Fruit fly (Drosophila melanogaster) whole organism, embryonic: Measurements from ENCODE around the gene CG46318.

ENCODE experiments used
- Atf6 ChIP-seq: fragments of 200-800 bp; sonication (Bioruptor generic); IDR thresholded peaks from 2 replicates; pipeline ENCODE4 v1.3.6; 2022; ENCODE audit warnings: missing biosample characterization, missing genetic modification characterization
- B-H2 ChIP-seq: fragments of 200-800 bp; sonication (Bioruptor generic); optimal IDR thresholded peaks from 2 replicates; lab custom pipeline; 2018; ENCODE audit warnings: missing biosample characterization, mild to moderate bottlenecking, missing genetic modification characterization
- Bgb ChIP-seq: fragments of 200-800 bp; sonication (Bioruptor generic); IDR thresholded peaks from 2 replicates; pipeline ENCODE4 v1.3.6; 2022; ENCODE audit warnings: missing biosample characterization, missing genetic modification characterization; ENCODE audit not compliant: partially characterized antibody
- CG10209 ChIP-seq: fragments of 200-800 bp; sonication (Bioruptor generic); optimal IDR thresholded peaks from 3 replicates; lab custom pipeline; 2017; ENCODE audit warnings: missing biosample characterization, mild to moderate bottlenecking, missing genetic modification characterization, missing genetic modification reagents
- CG11247 ChIP-seq: fragments of 200-800 bp; sonication (Bioruptor generic); IDR thresholded peaks from 2 replicates; pipeline ENCODE4 v1.3.6; 2022; ENCODE audit warnings: missing biosample characterization, missing genetic modification characterization
- CG11695 ChIP-seq: fragments of 200-800 bp; sonication (Bioruptor generic); IDR thresholded peaks from 3 replicates; pipeline ENCODE4 v1.3.6; 2022; ENCODE audit warnings: missing biosample characterization, missing genetic modification characterization
- CG12391 ChIP-seq: fragments of 200-800 bp; sonication (Bioruptor generic); optimal IDR thresholded peaks from 3 replicates; lab custom pipeline; 2018; ENCODE audit warnings: missing biosample characterization, mild to moderate bottlenecking, missing genetic modification characterization, moderate library complexity
- CG13624 ChIP-seq: fragments of 200-800 bp; sonication (Bioruptor generic); optimal IDR thresholded peaks from 2 replicates; lab custom pipeline; 2016; ENCODE audit warnings: missing biosample characterization, missing genetic modification characterization
- CG17359 ChIP-seq: fragments of 200-800 bp; sonication (Bioruptor generic); optimal IDR thresholded peaks from 3 replicates; lab custom pipeline; 2018; ENCODE audit warnings: missing biosample characterization, mild to moderate bottlenecking, missing genetic modification characterization, moderate library complexity
- CG30403 ChIP-seq: fragments of 200-800 bp; sonication (Bioruptor generic); optimal IDR thresholded peaks from 3 replicates; lab custom pipeline; 2016; ENCODE audit warnings: missing biosample characterization, missing genetic modification characterization
- CG31365 ChIP-seq: fragments of 200-800 bp; sonication (Bioruptor generic); optimal IDR thresholded peaks from 2 replicates; lab custom pipeline; 2018; ENCODE audit warnings: missing biosample characterization, mild to moderate bottlenecking, missing genetic modification characterization
- CG34376 ChIP-seq: fragments of 200-800 bp; sonication (Bioruptor generic); optimal IDR thresholded peaks from 2 replicates; lab custom pipeline; 2018; ENCODE audit warnings: missing biosample characterization, mild to moderate bottlenecking, missing genetic modification characterization
- CG8089 ChIP-seq: fragments of 200-800 bp; sonication (Bioruptor generic); optimal IDR thresholded peaks from 3 replicates; lab custom pipeline; 2016; ENCODE audit warnings: missing biosample characterization, missing genetic modification characterization
- CG8281 ChIP-seq: fragments of 200-800 bp; sonication (Bioruptor generic); optimal IDR thresholded peaks from 2 replicates; lab custom pipeline; 2018; ENCODE audit warnings: missing biosample characterization, mild to moderate bottlenecking, missing genetic modification characterization, moderate library complexity
- Eip74EF ChIP-seq, 2 experiments: fragments of 200-800 bp in 1 of 2; fragments of >200 bp in 1 of 2; sonication (Bioruptor generic) in 1 of 2; optimal IDR thresholded peaks; 2 replicates each; lab custom pipeline; 2017 to 2019; ENCODE audit warnings: missing biosample characterization in 2 of 2, missing genetic modification characterization in 2 of 2, mild to moderate bottlenecking in 1 of 2, moderate library complexity in 1 of 2
- Fer3 ChIP-seq: fragments of 200-800 bp; sonication (Bioruptor generic); optimal IDR thresholded peaks from 2 replicates; lab custom pipeline; 2018; ENCODE audit warnings: missing biosample characterization, mild to moderate bottlenecking, missing genetic modification characterization, moderate library complexity
- GATAe ChIP-seq: fragments of 200-800 bp; sonication (Bioruptor generic); conservative IDR thresholded peaks from 2 replicates; pipeline ENCODE4 v1.3.6; 2022; ENCODE audit warnings: missing biosample characterization, missing genetic modification characterization
- HHEX ChIP-seq: fragments of 200-800 bp; sonication (Bioruptor generic); optimal IDR thresholded peaks from 3 replicates; lab custom pipeline; 2017; ENCODE audit warnings: missing biosample characterization, mild to moderate bottlenecking, missing genetic modification characterization, missing genetic modification reagents
- Hmr ChIP-seq: fragments of 200-800 bp; sonication (Bioruptor generic); optimal IDR thresholded peaks from 3 replicates; lab custom pipeline; 2017; ENCODE audit warnings: mild to moderate bottlenecking, missing biosample characterization, missing genetic modification reagents, missing genetic modification characterization
- Hr3 ChIP-seq: fragments of 200-800 bp; sonication (Bioruptor generic); optimal IDR thresholded peaks from 3 replicates; lab custom pipeline; 2016; ENCODE audit warnings: missing biosample characterization, missing genetic modification characterization
- Hr78 ChIP-seq, 2 experiments: fragments of 200-800 bp in 1 of 2; fragments of >200 bp in 1 of 2; sonication (Bioruptor generic) in 1 of 2; optimal IDR thresholded peaks; 2 replicates each; lab custom pipeline; 2017 to 2019; ENCODE audit warnings: missing biosample characterization in 2 of 2, missing genetic modification characterization in 2 of 2, mild to moderate bottlenecking in 1 of 2, moderate library complexity in 1 of 2
- Jarid2 ChIP-seq: fragments of 200-800 bp; sonication (Bioruptor generic); optimal IDR thresholded peaks from 3 replicates; lab custom pipeline; 2017; ENCODE audit warnings: mild to moderate bottlenecking, missing biosample characterization, missing genetic modification reagents, missing genetic modification characterization
- Med ChIP-seq: fragments of 200-800 bp; sonication (Bioruptor generic); peaks from one replicate; lab custom pipeline; 2016; ENCODE audit warnings: missing biosample characterization, missing genetic modification characterization, mild to moderate bottlenecking, inconsistent platforms, moderate library complexity
- NfI ChIP-seq: fragments of 200-800 bp; sonication (Bioruptor generic); optimal IDR thresholded peaks from 3 replicates; lab custom pipeline; 2018; ENCODE audit warnings: missing biosample characterization, mild to moderate bottlenecking, missing genetic modification characterization, moderate library complexity
- Oli ChIP-seq: fragments of 200-800 bp; sonication (Bioruptor generic); optimal IDR thresholded peaks from 2 replicates; lab custom pipeline; 2018; ENCODE audit warnings: missing biosample characterization, mild to moderate bottlenecking, missing genetic modification characterization, moderate library complexity
- Vsx1 ChIP-seq: fragments of 200-800 bp; sonication (Bioruptor generic); optimal IDR thresholded peaks from 2 replicates; lab custom pipeline; 2017; ENCODE audit warnings: missing biosample characterization, mild to moderate bottlenecking, missing genetic modification characterization, missing genetic modification reagents
- corto ChIP-seq: fragments of 200-800 bp; sonication (Bioruptor generic); optimal IDR thresholded peaks from 2 replicates; lab custom pipeline; 2016; ENCODE audit warnings: missing biosample characterization, mild to moderate bottlenecking, missing genetic modification characterization, moderate library complexity
- crc ChIP-seq: fragments of 200-800 bp; sonication (Bioruptor generic); optimal IDR thresholded peaks from 2 replicates; lab custom pipeline; 2016; ENCODE audit warnings: missing biosample characterization, missing genetic modification characterization
- cwo ChIP-seq: fragments of 200-800 bp; sonication (Bioruptor generic); optimal IDR thresholded peaks from 3 replicates; lab custom pipeline; 2017; ENCODE audit warnings: missing biosample characterization, missing genetic modification characterization, mild to moderate bottlenecking, moderate library complexity, missing genetic modification reagents
- exex ChIP-seq: fragments of 200-800 bp; sonication (Bioruptor generic); optimal IDR thresholded peaks from 4 replicates; lab custom pipeline; 2018; ENCODE audit warnings: missing biosample characterization, mild to moderate bottlenecking, missing genetic modification characterization, moderate library complexity
- fd96Cb ChIP-seq: fragments of 200-800 bp; sonication (Bioruptor generic); optimal IDR thresholded peaks from 2 replicates; lab custom pipeline; 2018; ENCODE audit warnings: missing biosample characterization, mild to moderate bottlenecking, missing genetic modification characterization, moderate library complexity
- grau ChIP-seq: fragments of 200-800 bp; optimal IDR thresholded peaks from 3 replicates; lab custom pipeline; 2019; ENCODE audit warnings: missing biosample characterization, mild to moderate bottlenecking, missing genetic modification characterization, moderate library complexity
- grn ChIP-seq: fragments of 200-800 bp; sonication (Bioruptor generic); optimal IDR thresholded peaks from 3 replicates; lab custom pipeline; 2017; ENCODE audit warnings: missing biosample characterization, missing genetic modification characterization
- lab ChIP-seq: fragments of 200-800 bp; sonication (Bioruptor generic); optimal IDR thresholded peaks from 3 replicates; lab custom pipeline; 2017; ENCODE audit warnings: missing biosample characterization, missing genetic modification characterization, mild to moderate bottlenecking, moderate library complexity, missing genetic modification reagents
- mirr ChIP-seq: fragments of 200-800 bp; sonication (Bioruptor generic); optimal IDR thresholded peaks from 3 replicates; lab custom pipeline; 2018; ENCODE audit warnings: missing biosample characterization, mild to moderate bottlenecking, missing genetic modification characterization
- pan ChIP-seq, 4 experiments: fragments of >200 bp in 3 of 4; fragments of 200-800 bp in 1 of 4; sonication (Bioruptor generic) in 1 of 4; optimal IDR thresholded peaks in 3 of 4; IDR thresholded peaks in 1 of 4; 2 replicates each; pipeline versions ENCODE4 v1.3.6 to Lab custom; 2017 to 2022; ENCODE audit warnings: missing biosample characterization in 2 of 4, missing genetic modification characterization in 2 of 4, mixed read lengths in 1 of 4
- pita ChIP-seq: fragments of 200-800 bp; sonication (Bioruptor generic); optimal IDR thresholded peaks from 2 replicates; lab custom pipeline; 2017; ENCODE audit warnings: missing biosample characterization, mild to moderate bottlenecking, missing genetic modification characterization
- pum ChIP-seq: fragments of 200-800 bp; sonication (Bioruptor generic); optimal IDR thresholded peaks from 2 replicates; lab custom pipeline; 2016; ENCODE audit warnings: missing biosample characterization, missing genetic modification characterization
- pzg ChIP-seq: fragments of 200-800 bp; sonication (Bioruptor generic); optimal IDR thresholded peaks from 3 replicates; lab custom pipeline; 2018; ENCODE audit warnings: missing biosample characterization, mild to moderate bottlenecking, missing genetic modification characterization, moderate library complexity
- repo ChIP-seq: fragments of 200-800 bp; sonication (Bioruptor generic); optimal IDR thresholded peaks from 2 replicates; lab custom pipeline; 2016; ENCODE audit warnings: missing biosample characterization, missing genetic modification characterization
- salm ChIP-seq: fragments of 200-800 bp; sonication (Bioruptor generic); optimal IDR thresholded peaks from 2 replicates; lab custom pipeline; 2018; ENCODE audit warnings: missing biosample characterization, mild to moderate bottlenecking, missing genetic modification characterization
- sd ChIP-seq: fragments of 200-800 bp; sonication (Bioruptor generic); optimal IDR thresholded peaks from 3 replicates; lab custom pipeline; 2018; ENCODE audit warnings: missing biosample characterization, mild to moderate bottlenecking, missing genetic modification characterization, moderate library complexity
- slp2 ChIP-seq: fragments of 200-800 bp; sonication (Bioruptor generic); optimal IDR thresholded peaks from 2 replicates; lab custom pipeline; 2016; ENCODE audit warnings: missing biosample characterization, missing genetic modification characterization
- ssp ChIP-seq: fragments of 200-800 bp; sonication (Bioruptor generic); IDR thresholded peaks from 2 replicates; pipeline ENCODE4 v1.3.6; 2022; ENCODE audit warnings: missing biosample characterization, missing genetic modification characterization
- stwl ChIP-seq: fragments of 200-800 bp; sonication (Bioruptor generic); optimal IDR thresholded peaks from 3 replicates; lab custom pipeline; 2018; ENCODE audit warnings: missing biosample characterization, mild to moderate bottlenecking, missing genetic modification characterization, moderate library complexity
- tap ChIP-seq: fragments of 200-800 bp; optimal IDR thresholded peaks from 3 replicates; lab custom pipeline; 2019; ENCODE audit warnings: missing biosample characterization, mild to moderate bottlenecking, missing genetic modification characterization, moderate library complexity
- z ChIP-seq: fragments of 200-800 bp; sonication (Bioruptor generic); IDR thresholded peaks from 3 replicates; pipeline ENCODE4 v1.3.6; 2022; ENCODE audit warnings: missing biosample characterization, missing genetic modification characterization

The CG46318 gene

DNA sequence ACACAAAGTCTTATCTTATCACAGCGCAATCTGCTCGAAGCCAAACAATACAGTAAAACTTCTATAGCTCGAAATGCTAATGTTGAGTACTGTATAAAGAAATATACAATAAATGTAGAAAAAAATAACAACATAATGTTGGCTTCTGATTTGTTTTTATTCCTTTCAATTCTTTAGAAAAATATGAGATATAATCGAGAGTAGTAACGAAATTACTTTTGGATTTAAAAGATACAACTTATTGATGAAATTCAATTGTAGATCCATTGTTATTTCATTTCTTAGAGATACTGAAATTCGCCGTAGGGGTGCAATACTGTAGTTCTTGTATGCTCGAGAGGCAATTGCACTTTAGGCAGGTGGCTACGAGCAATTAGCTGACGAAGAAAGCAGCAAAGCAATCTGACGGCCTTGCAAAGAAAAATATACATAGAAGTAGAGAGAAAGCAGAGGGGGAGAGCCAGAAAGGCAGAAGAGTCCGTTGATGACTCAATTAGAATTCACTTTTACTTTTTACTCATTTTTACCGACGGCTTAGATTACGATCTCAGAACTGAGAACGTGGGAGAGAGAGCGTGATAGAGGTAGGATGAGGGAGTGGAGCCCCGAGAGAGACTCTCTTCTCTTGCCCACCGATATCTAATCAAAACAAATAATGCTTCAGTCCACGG, 9.8 kb upstream of the CG46318 start (continued):
- TF ChIP-seq Eip74EF (GFP tag; optimal IDR thresholded peaks at IDR 0.05; lab: Kevin White, UChicago) (peak in 1 of 2 experiments; percentile 84), Hmr (GFP tag; lab: Kevin White, UChicago) (peak; percentile 59), fd96Cb (peak; percentile 54), CG17359 (tag; lab: Kevin White, UChicago) (peak; percentile 49), salm (tag; lab: Kevin White, UChicago) (peak; percentile 51), Hr3 (peak; percentile 36), CG10209 (GFP tag; lab: Kevin White, UChicago) (peak; percentile 2), tap (peak; percentile 53), slp2 (GFP tag; lab: Kevin White, UChicago) (peak; percentile 27), Bgb (no peak), CG12391 (tag; lab: Kevin White, UChicago) (peak; percentile 67), ssp (GFP tag; lab: Robert Waterston, UW) (peak; percentile 24; the same call in 1 of the 2 replicates), pan (optimal IDR thresholded peaks at IDR 0.05; lab: Kevin White, UChicago) (no peak), pan (GFP tag; optimal IDR thresholded peaks at IDR 0.05 in 1 of 2, IDR thresholded peaks at IDR 0.05 in 1 of 2) (peak in 1 of 2 experiments; percentile 26), Vsx1 (peak; percentile 63), Atf6 (GFP tag; lab: Robert Waterston, UW) (no peak), cwo (GFP tag; lab: Kevin White, UChicago) (peak; percentile 32), CG30403 (peak; percentile 75), pita (GFP tag; lab: Kevin White, UChicago) (no peak), CG8281 (peak; percentile 49), Fer3 (tag; lab: Kevin White, UChicago) (peak; percentile 42), NfI (peak; percentile 14), CG11247 (0 out of 2 replicates have a peak, but pooled peaks have one; percentile 17), repo (GFP tag; lab: Kevin White, UChicago) (no peak), Oli (tag; lab: Kevin White, UChicago) (peak; percentile 63), pum (GFP tag; lab: Kevin White, UChicago) (peak; percentile 43), corto (peak; percentile 44), CG13624 (GFP tag; lab: Kevin White, UChicago) (peak; percentile 65)
- TF ChIP-seq, all 482 proteins: peak for 155

dm6 chr3R:18671112-18671729, 9.2 kb upstream of the CG46318 start, which contains the start of gene CG31230:
Gene CG31230, plus strand, starts transcription at chr3R:18671679.
- no peak for TF ChIP-seq stwl (tag; lab: Kevin White, UChicago)
- 0 out of 3 replicates have a peak, but pooled peaks have one; percentile 6 for TF ChIP-seq z (GFP tag; lab: Robert Waterston, UW)
- TF ChIP-seq GATAe (GFP tag; lab: Robert Waterston, UW): peak; percentile 71; the same call in 1 of the 2 replicates
- TF ChIP-seq crc: no peak
- TF ChIP-seq exex (tag; lab: Kevin White, UChicago): peak; percentile 62
- peak; percentile 2 for TF ChIP-seq CG31365 (tag; lab: Kevin White, UChicago)
- no peak for TF ChIP-seq pzg (GFP tag; lab: Kevin White, UChicago)
- peak; percentile 39 for TF ChIP-seq Med
- peak; percentile 1 for TF ChIP-seq B-H2 (GFP tag; lab: Kevin White, UChicago)
- peak; percentile 13; the same call in 1 of the 3 replicates for TF ChIP-seq CG11695 (GFP tag; lab: Robert Waterston, UW)
- TF ChIP-seq mirr (GFP tag; lab: Kevin White, UChicago): peak; percentile 0
- TF ChIP-seq Jarid2 (GFP tag; lab: Kevin White, UChicago): peak; percentile 50
- no peak for TF ChIP-seq grau (tag; lab: Kevin White, UChicago)
- TF ChIP-seq CG8089 (GFP tag; lab: Kevin White, UChicago): no peak
- peak; percentile 29 for TF ChIP-seq lab
- TF ChIP-seq sd (tag; lab: Kevin White, UChicago): peak; percentile 94
- peak; percentile 4 for TF ChIP-seq grn (GFP tag; lab: Kevin White, UChicago)
- TF ChIP-seq Hr78 (GFP tag; optimal IDR thresholded peaks at IDR 0.05; lab: Kevin White, UChicago): peak in 1 of 2 experiments; percentile 30
- TF ChIP-seq CG34376 (GFP tag; lab: Kevin White, UChicago): peak; percentile 11
- TF ChIP-seq HHEX (GFP tag; lab: Kevin White, UChicago): no peak
